Fruit fly (Drosophila melanogaster): ENCODE results near the gene grk.
A peak's percentile ranks its signal among the peaks of the same experiment; 100 is the strongest.

grk gene

dm6 chr2L:8411530-8411929, 21.9 kb downstream of the grk start, which contains the start of gene Naglu (continued):
- TF ChIP-seq lmd (GFP tag; IDR thresholded peaks at IDR 0.05): no peak
- no peak for TF ChIP-seq CG8388 (GFP tag; optimal IDR thresholded peaks at IDR 0.05)
- no peak for TF ChIP-seq gsb-n (tag; optimal IDR thresholded peaks at IDR 0.05)
- peak in 1 of 2 experiments; percentile 52 for TF ChIP-seq Trl (optimal IDR thresholded peaks at IDR 0.05)
- no peak for TF ChIP-seq Trl (GFP tag; optimal IDR thresholded peaks at IDR 0.05)
- TF ChIP-seq Rfx (GFP tag; IDR thresholded peaks at IDR 0.05): 0 out of 2 replicates have a peak, but pooled peaks have one; percentile 6
- no peak for TF ChIP-seq CG18011 (GFP tag; optimal IDR thresholded peaks at IDR 0.05)

- TF ChIP-seq CG17912 (GFP tag; optimal IDR thresholded peaks at IDR 0.05) (no peak), sc (optimal IDR thresholded peaks at IDR 0.05) (no peak), sc (GFP tag; optimal IDR thresholded peaks at IDR 0.05) (no peak), repo (GFP tag; optimal IDR thresholded peaks at IDR 0.05) (peak; percentile 19), dmrt99B (tag; optimal IDR thresholded peaks at IDR 0.05) (no peak), CG16815 (GFP tag; optimal IDR thresholded peaks at IDR 0.05) (no peak), trem (tag; optimal IDR thresholded peaks at IDR 0.05) (peak; percentile 68), Doc2 (GFP tag; IDR thresholded peaks at IDR 0.05) (no peak), CG31441 (GFP tag; IDR thresholded peaks at IDR 0.05) (no peak), CG3281 (GFP tag; optimal IDR thresholded peaks at IDR 0.05) (peak; percentile 73), Sry-δ (GFP tag; optimal IDR thresholded peaks at IDR 0.05) (peak; percentile 89), Nf-YC (tag; optimal IDR thresholded peaks at IDR 0.05) (no peak), onecut (GFP tag; IDR thresholded peaks at IDR 0.05) (peak; percentile 1; the same call in 1 of the 2 replicates), gt (GFP tag; IDR thresholded peaks at IDR 0.05) (no peak), Atf6 (GFP tag; IDR thresholded peaks at IDR 0.05) (peak; percentile 39; the same call in 1 of the 2 replicates), Bteb2 (GFP tag; optimal IDR thresholded peaks at IDR 0.05) (peak; percentile 14), Deaf1 (tag; optimal IDR thresholded peaks at IDR 0.05) (no peak), CG8944 (GFP tag; optimal IDR thresholded peaks at IDR 0.05) (no peak), hth (optimal IDR thresholded peaks at IDR 0.05) (no peak), Dip3 (GFP tag; optimal IDR thresholded peaks at IDR 0.05) (no peak), kay (GFP tag; optimal IDR thresholded peaks at IDR 0.05) (no peak), CG42726 (GFP tag; IDR thresholded peaks at IDR 0.05; ENCODE audit: partially characterized antibody) (peak; percentile 88), Hr51 (GFP tag; optimal IDR thresholded peaks at IDR 0.05) (peak in 1 of 2 experiments; percentile 15), CG14014 (GFP tag; IDR thresholded peaks at IDR 0.05) (0 out of 2 replicates have a peak, but pooled peaks have one; percentile 19), tap (tag; optimal IDR thresholded peaks at IDR 0.05) (no peak), Meics (GFP tag; optimal IDR thresholded peaks at IDR 0.05) (peak; percentile 45), nerfin-2 (GFP tag; IDR thresholded peaks at IDR 0.05; ENCODE audit: partially characterized antibody) (peak; percentile 100), h (optimal IDR thresholded peaks at IDR 0.05) (no peak), CHES-1-like (GFP tag; optimal IDR thresholded peaks at IDR 0.05) (peak; percentile 71), CG15011 (GFP tag; optimal IDR thresholded peaks at IDR 0.05) (no peak), mirr (GFP tag; optimal IDR thresholded peaks at IDR 0.05) (no peak), Opbp (GFP tag; IDR thresholded peaks at IDR 0.05; ENCODE audit: partially characterized antibody) (peak; percentile 96), lov (optimal IDR thresholded peaks at IDR 0.05) (no peak), lov (GFP tag; IDR thresholded peaks at IDR 0.05) (no peak), CG17568 (GFP tag; optimal IDR thresholded peaks at IDR 0.05) (no peak), Atf-2 (GFP tag; optimal IDR thresholded peaks at IDR 0.05) (peak; percentile 18), Hand (GFP tag; optimal IDR thresholded peaks at IDR 0.05) (no peak), slbo (GFP tag; IDR thresholded peaks at IDR 0.05) (peak; percentile 55), p53 (GFP tag; optimal IDR thresholded peaks at IDR 0.05) (peak; percentile 4), Fer2 (tag; optimal IDR thresholded peaks at IDR 0.05) (no peak), so (GFP tag; IDR thresholded peaks at IDR 0.05) (no peak), MBD-R2 (GFP tag; IDR thresholded peaks at IDR 0.05) (peak; percentile 69)
These were observed 29.8 kb downstream of the grk start, which contains the start of gene emb for dm6 chr2L:8403286-8404270. Gene emb, plus strand, starts transcription at chr2L:8403573.

Measured in whole organism, embryonic.